Fruit fly (Drosophila melanogaster): ENCODE measurements around the gene CG2150.

Gene CG2150

dm6 chr3R:31713306-31714123 lies 51.1 kb downstream of the CG2150 start, which contains the start of gene ttk (continued):
- TF ChIP-seq zfh2 (GFP tag; optimal IDR thresholded peaks at IDR 0.05) (no peak), CG11085 (GFP tag; IDR thresholded peaks at IDR 0.05) (no peak)

All from whole organism, embryonic.